Fruit fly (Drosophila melanogaster): ENCODE measurements around the gene CG42853.

Gene CG42853

DNA sequence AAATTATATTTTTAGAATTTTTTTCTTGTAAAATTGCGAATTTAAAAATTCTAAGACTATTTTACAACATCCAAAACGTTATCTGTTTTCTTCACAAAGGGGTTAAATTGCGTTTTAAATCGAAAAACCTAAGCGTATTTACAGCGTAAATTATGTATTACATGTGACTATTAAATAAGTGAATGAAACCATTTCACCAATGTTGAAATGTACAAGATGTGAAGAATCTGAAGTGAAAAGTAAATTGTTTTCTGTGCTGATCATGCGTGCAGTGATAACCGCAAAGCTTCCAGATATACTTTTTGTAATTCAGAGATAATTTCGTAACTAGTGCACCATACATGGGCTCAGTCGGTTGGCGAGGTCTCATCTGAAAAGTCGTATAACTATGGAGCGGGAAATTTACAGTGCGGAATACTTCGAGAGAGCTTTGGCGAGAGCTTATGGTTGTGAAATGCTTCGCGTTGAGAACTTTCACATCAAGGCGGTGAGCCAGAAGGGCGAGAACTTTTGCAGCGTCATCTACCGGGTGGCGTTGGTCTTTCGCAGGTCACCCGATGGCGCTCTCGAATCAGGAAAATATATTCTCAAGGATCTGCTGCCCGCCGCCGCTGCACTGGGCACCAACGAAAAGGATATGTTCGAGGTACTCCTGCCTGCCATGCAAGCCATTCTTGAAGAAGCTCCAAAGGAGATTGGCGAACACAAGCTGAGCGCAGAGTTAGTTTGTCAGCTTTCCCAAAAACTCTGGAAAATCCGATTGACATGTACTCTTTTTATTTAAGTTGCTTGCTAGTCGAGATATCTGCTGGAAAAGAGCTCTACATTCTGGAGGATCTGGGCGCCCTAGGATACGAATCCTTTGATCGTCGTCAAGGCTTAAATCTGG is 7.5 kb downstream of the CG42853 start (continued):
- TF ChIP-seq CG2889 (GFP tag; IDR thresholded peaks at IDR 0.05) (no peak), CG7556 (GFP tag; optimal IDR thresholded peaks at IDR 0.05) (peak; percentile 66), E2f1 (GFP tag; IDR thresholded peaks at IDR 0.05) (0 out of 2 replicates have a peak, but pooled peaks have one; percentile 15), lilli (GFP tag; optimal IDR thresholded peaks at IDR 0.05) (no peak), chn (GFP tag; optimal IDR thresholded peaks at IDR 0.05) (no peak), toy (GFP tag; IDR thresholded peaks at IDR 0.05) (peak; percentile 41; the same call in 1 of the 2 replicates), gfzf (GFP tag; optimal IDR thresholded peaks at IDR 0.05) (no peak), Hand (GFP tag; optimal IDR thresholded peaks at IDR 0.05) (no peak), disco-r (GFP tag; optimal IDR thresholded peaks at IDR 0.05) (no peak), CG15696 (tag; optimal IDR thresholded peaks at IDR 0.05) (no peak), crol (GFP tag; IDR thresholded peaks at IDR 0.05) (no peak), CG4404 (GFP tag; IDR thresholded peaks at IDR 0.05) (no peak), ATbp (GFP tag; optimal IDR thresholded peaks at IDR 0.05) (no peak), crp (GFP tag; optimal IDR thresholded peaks at IDR 0.05) (no peak), CG14050 (GFP tag; IDR thresholded peaks at IDR 0.05) (peak; percentile 15; the same call in 1 of the 3 replicates), kah (GFP tag; optimal IDR thresholded peaks at IDR 0.05) (no peak), MTF-1 (GFP tag; optimal IDR thresholded peaks at IDR 0.05; ENCODE audit: borderline replicate concordance) (peak; percentile 55), slou (GFP tag; optimal IDR thresholded peaks at IDR 0.05) (no peak), CG16863 (GFP tag; optimal IDR thresholded peaks at IDR 0.05) (peak; percentile 7), ci (GFP tag; IDR thresholded peaks at IDR 0.05) (no peak; the same call in 1 of the 3 replicates), Dek (tag; optimal IDR thresholded peaks at IDR 0.05) (peak; percentile 28), odd (GFP tag; optimal IDR thresholded peaks at IDR 0.05) (no peak), prd (optimal IDR thresholded peaks at IDR 0.05) (no peak), prd (GFP tag; IDR thresholded peaks at IDR 0.05) (peak; percentile 24; the same call in 1 of the 3 replicates), CG7357 (GFP tag; IDR thresholded peaks at IDR 0.05) (no peak), gem (tag; optimal IDR thresholded peaks at IDR 0.05) (peak; percentile 77), ewg (GFP tag; optimal IDR thresholded peaks at IDR 0.05) (peak; percentile 19), ind (GFP tag; optimal IDR thresholded peaks at IDR 0.05) (no peak), bsh (GFP tag; optimal IDR thresholded peaks at IDR 0.05) (peak in 1 of 2 experiments; percentile 36), CG9437 (GFP tag; optimal IDR thresholded peaks at IDR 0.05) (peak; percentile 53), Sry-δ (GFP tag; optimal IDR thresholded peaks at IDR 0.05) (peak; percentile 24), CG6689 (GFP tag; IDR thresholded peaks at IDR 0.05) (no peak; the same call in 1 of the 2 replicates), esg (GFP tag; conservative IDR thresholded peaks at IDR 0.05) (no peak), corto (GFP tag; optimal IDR thresholded peaks at IDR 0.05) (no peak), kni (GFP tag; optimal IDR thresholded peaks at IDR 0.05) (peak; percentile 26), sna (GFP tag; IDR thresholded peaks at IDR 0.05; ENCODE audit: partially characterized antibody) (no peak), CG4328 (GFP tag; optimal IDR thresholded peaks at IDR 0.05) (peak; percentile 6), CG2120 (GFP tag; optimal IDR thresholded peaks at IDR 0.05) (peak; percentile 20), chif (GFP tag; optimal IDR thresholded peaks at IDR 0.05) (peak in 1 of 2 experiments; percentile 27), mirr (GFP tag; optimal IDR thresholded peaks at IDR 0.05) (peak; percentile 31), dmrt11E (tag; optimal IDR thresholded peaks at IDR 0.05) (no peak), MBD-R2 (GFP tag; IDR thresholded peaks at IDR 0.05) (no peak; the same call in 1 of the 2 replicates), gce (GFP tag; IDR thresholded peaks at IDR 0.05) (peak; percentile 51; the same call in 1 of the 3 replicates), CG15011 (GFP tag; optimal IDR thresholded peaks at IDR 0.05) (peak; percentile 24), CG9817 (tag; optimal IDR thresholded peaks at IDR 0.05) (no peak), CG10565 (GFP tag; optimal IDR thresholded peaks at IDR 0.05) (no peak), otp (GFP tag; IDR thresholded peaks at IDR 0.05) (no peak), CG14965 (GFP tag; optimal IDR thresholded peaks at IDR 0.05; ENCODE audit: borderline replicate concordance) (peak; percentile 97)

Data from whole organism, embryonic.